Worm (Caenorhabditis elegans): ENCODE results near the gene gst-41.

- TF ChIP-seq flt-1 (GFP tag; IDR thresholded peaks at IDR 0.05) (no peak), ama-1 (optimal IDR thresholded peaks at IDR 0.05) (no peak), hnd-1 (tag; optimal IDR thresholded peaks at IDR 0.05) (no peak), scrt-1 (GFP tag; IDR thresholded peaks at IDR 0.05) (no peak)
These were observed 17.5 kb upstream of the gst-41 start for ce11 chrV:7416569-7416968.
